Fruit fly (Drosophila melanogaster): ENCODE measurements around the gene Idi.
A peak's percentile ranks its signal among the peaks of the same experiment; 100 is the strongest.

Idi gene

DNA sequence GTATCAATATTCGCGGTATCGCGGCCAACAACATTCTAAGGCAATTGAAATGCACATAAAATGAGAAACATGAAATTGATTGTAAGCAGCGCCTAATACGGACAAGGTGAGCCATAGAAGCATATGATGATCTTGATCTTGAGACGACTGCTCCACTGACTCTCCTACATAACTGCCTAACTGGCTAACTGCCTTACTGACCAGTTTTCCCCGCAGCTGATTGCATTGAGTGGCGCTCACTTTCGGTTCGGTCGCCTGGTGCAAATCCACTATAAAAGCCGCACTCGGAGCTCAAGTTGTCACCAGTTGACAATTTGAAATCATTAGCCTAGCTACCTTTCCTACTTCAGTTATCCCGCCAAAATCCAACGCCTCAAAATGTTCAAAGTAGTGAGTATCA lies 13.0 kb downstream of the Idi start, which contains the start of gene CG17298:
Gene CG17298, plus strand, starts transcription at position 301 of the 400 bp plus-strand sequence.
- TF ChIP-seq Pif1A (GFP tag; optimal IDR thresholded peaks at IDR 0.05) (no peak), CG9948 (tag; optimal IDR thresholded peaks at IDR 0.05) (no peak), EcR (GFP tag; optimal IDR thresholded peaks at IDR 0.05) (no peak), CG13204 (GFP tag; optimal IDR thresholded peaks at IDR 0.05) (no peak), CG15710 (tag; optimal IDR thresholded peaks at IDR 0.05) (no peak), rn (GFP tag; IDR thresholded peaks at IDR 0.05) (no peak), Snoo (tag; optimal IDR thresholded peaks at IDR 0.05) (no peak), Ets98B (GFP tag; IDR thresholded peaks at IDR 0.05) (no peak), CG4496 (GFP tag; IDR thresholded peaks at IDR 0.05) (no peak), CG8159 (tag; optimal IDR thresholded peaks at IDR 0.05) (no peak), CG34367 (tag; optimal IDR thresholded peaks at IDR 0.05) (no peak), Pif1B (GFP tag; optimal IDR thresholded peaks at IDR 0.05) (no peak), D1 (tag; optimal IDR thresholded peaks at IDR 0.05) (no peak)

DNA sequence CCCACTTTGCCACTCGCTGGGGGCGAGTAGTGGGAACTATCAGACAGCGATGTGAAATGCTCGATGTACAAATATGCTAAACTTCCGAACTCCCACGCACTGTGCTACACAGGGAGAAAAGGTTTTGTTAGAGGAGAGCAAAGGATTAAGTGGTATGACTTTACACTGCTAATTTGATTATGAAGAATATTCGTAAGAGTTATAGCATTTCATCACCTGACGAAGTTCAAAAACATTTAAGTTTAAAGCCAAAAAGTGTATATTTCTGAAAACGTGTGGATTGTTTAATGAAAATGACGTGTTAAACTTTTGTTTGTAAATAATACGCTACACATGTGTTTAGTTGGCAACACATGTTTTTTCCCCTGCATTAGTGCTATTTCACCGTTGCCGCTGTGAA lies 18.5 kb downstream of the Idi start:
- TF ChIP-seq CG13204 (GFP tag; optimal IDR thresholded peaks at IDR 0.05) (no peak), Pif1A (GFP tag; optimal IDR thresholded peaks at IDR 0.05) (no peak), CG14655 (GFP tag; optimal IDR thresholded peaks at IDR 0.05) (no peak), CG34367 (tag; optimal IDR thresholded peaks at IDR 0.05) (no peak), CG10348 (GFP tag; IDR thresholded peaks at IDR 0.05) (no peak), CG9948 (tag; optimal IDR thresholded peaks at IDR 0.05) (no peak), CG12605 (GFP tag; IDR thresholded peaks at IDR 0.05) (no peak), CG4496 (GFP tag; IDR thresholded peaks at IDR 0.05) (no peak), CG15710 (tag; optimal IDR thresholded peaks at IDR 0.05) (no peak), EcR (GFP tag; optimal IDR thresholded peaks at IDR 0.05) (no peak), gl (tag; optimal IDR thresholded peaks at IDR 0.05) (no peak), CG8301 (tag; optimal IDR thresholded peaks at IDR 0.05) (no peak)

DNA sequence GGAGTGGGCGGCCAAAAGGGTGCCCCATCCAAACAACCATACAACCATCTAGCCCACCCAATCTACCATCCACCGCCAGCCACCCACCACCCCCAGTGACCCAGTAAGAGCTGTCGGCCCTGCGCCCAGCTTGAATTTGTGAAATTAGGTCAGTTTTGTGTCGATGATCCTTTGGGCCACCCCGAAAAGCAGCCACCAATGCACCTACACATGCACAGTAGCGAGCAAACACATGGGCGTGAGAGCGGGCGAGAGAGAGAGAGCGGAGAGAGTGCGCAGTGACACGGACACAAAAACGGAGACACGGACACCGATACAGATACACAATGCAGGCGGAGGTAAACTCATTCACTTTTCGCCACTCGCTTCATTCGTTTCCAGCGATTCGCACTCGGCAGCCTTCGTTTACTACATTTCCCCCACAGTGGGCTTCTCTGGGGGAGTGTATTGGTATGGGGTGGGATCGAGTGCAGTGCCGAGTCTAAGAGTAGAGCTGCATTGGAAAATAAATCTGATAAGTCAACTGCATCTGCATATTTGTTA lies 19.2 kb downstream of the Idi start:
- peak; percentile 85 for TF ChIP-seq EcR (GFP tag; optimal IDR thresholded peaks at IDR 0.05)
- no peak for TF ChIP-seq rn (GFP tag; IDR thresholded peaks at IDR 0.05)

- TF ChIP-seq CG32121 (GFP tag; IDR thresholded peaks at IDR 0.05): no peak
- no peak for TF ChIP-seq Snoo (tag; optimal IDR thresholded peaks at IDR 0.05)
- no peak for TF ChIP-seq CG9948 (tag; optimal IDR thresholded peaks at IDR 0.05)
- TF ChIP-seq Ets98B (GFP tag; IDR thresholded peaks at IDR 0.05): no peak
- TF ChIP-seq CG13204 (GFP tag; optimal IDR thresholded peaks at IDR 0.05): no peak
- TF ChIP-seq CG8159 (tag; optimal IDR thresholded peaks at IDR 0.05): no peak
- TF ChIP-seq EcR (GFP tag; optimal IDR thresholded peaks at IDR 0.05): no peak
- no peak for TF ChIP-seq rn (GFP tag; IDR thresholded peaks at IDR 0.05)
- TF ChIP-seq CG17806 (tag; optimal IDR thresholded peaks at IDR 0.05): no peak
- TF ChIP-seq CG14655 (GFP tag; optimal IDR thresholded peaks at IDR 0.05): no peak
- no peak for TF ChIP-seq CG10348 (GFP tag; IDR thresholded peaks at IDR 0.05)
- TF ChIP-seq D1 (tag; optimal IDR thresholded peaks at IDR 0.05): no peak
- no peak for TF ChIP-seq CG15710 (tag; optimal IDR thresholded peaks at IDR 0.05)
- no peak for TF ChIP-seq fd96Ca (GFP tag; IDR thresholded peaks at IDR 0.05)
Measured at dm6 chr3R:21293833-21294232, 23.9 kb downstream of the Idi start, which contains the start of gene SIFaR. Gene SIFaR, minus strand, starts transcription at chr3R:21293998.

- TF ChIP-seq Ets98B (GFP tag; IDR thresholded peaks at IDR 0.05): 0 out of 2 replicates have a peak, but pooled peaks have one; percentile 20
- TF ChIP-seq CG15710 (tag; optimal IDR thresholded peaks at IDR 0.05): no peak
- peak; percentile 1 for TF ChIP-seq Pif1A (GFP tag; optimal IDR thresholded peaks at IDR 0.05)
- peak; percentile 82 for TF ChIP-seq EcR (GFP tag; optimal IDR thresholded peaks at IDR 0.05)
- TF ChIP-seq fd96Ca (GFP tag; IDR thresholded peaks at IDR 0.05): no peak
Measured at dm6 chr3R:21295004-21295403, 25.1 kb downstream of the Idi start.

DNA sequence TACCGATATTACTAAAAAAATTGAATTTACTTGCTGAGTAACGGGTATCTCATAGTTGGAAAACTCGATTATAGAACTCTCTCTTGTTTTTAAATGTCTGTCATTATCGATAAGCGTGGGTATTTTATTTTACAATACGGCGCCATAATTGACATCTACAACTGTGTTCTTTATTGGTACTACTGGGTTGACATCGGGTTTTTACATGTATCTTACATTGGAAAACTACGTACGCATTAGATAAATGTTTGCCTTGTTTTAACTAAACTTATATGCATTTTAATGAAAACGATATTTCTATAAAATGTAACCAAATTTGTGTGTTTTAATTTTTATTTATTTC lies 25.7 kb downstream of the Idi start:
- TF ChIP-seq Pif1A (GFP tag; optimal IDR thresholded peaks at IDR 0.05) (no peak), CG34367 (tag; optimal IDR thresholded peaks at IDR 0.05) (no peak), CG4496 (GFP tag; IDR thresholded peaks at IDR 0.05) (no peak), fd96Ca (GFP tag; IDR thresholded peaks at IDR 0.05) (no peak), CG12605 (GFP tag; IDR thresholded peaks at IDR 0.05) (no peak)

- TF ChIP-seq CG10348 (GFP tag; IDR thresholded peaks at IDR 0.05) (no peak), D1 (tag; optimal IDR thresholded peaks at IDR 0.05) (peak; percentile 78), CG9948 (tag; optimal IDR thresholded peaks at IDR 0.05) (peak; percentile 93), CG17806 (tag; optimal IDR thresholded peaks at IDR 0.05) (peak; percentile 91), CG14655 (GFP tag; optimal IDR thresholded peaks at IDR 0.05) (peak; percentile 95), Pif1B (GFP tag; optimal IDR thresholded peaks at IDR 0.05) (peak; percentile 93), Ets98B (GFP tag; IDR thresholded peaks at IDR 0.05) (no peak), rn (GFP tag; IDR thresholded peaks at IDR 0.05) (no peak), fd96Ca (GFP tag; IDR thresholded peaks at IDR 0.05) (no peak), CG34367 (tag; optimal IDR thresholded peaks at IDR 0.05) (peak; percentile 93), CG8301 (tag; optimal IDR thresholded peaks at IDR 0.05) (peak; percentile 92), CG12605 (GFP tag; IDR thresholded peaks at IDR 0.05) (no peak), EcR (GFP tag; optimal IDR thresholded peaks at IDR 0.05) (peak; percentile 36), CG4496 (GFP tag; IDR thresholded peaks at IDR 0.05) (no peak), CG15710 (tag; optimal IDR thresholded peaks at IDR 0.05) (peak; percentile 92), gl (tag; optimal IDR thresholded peaks at IDR 0.05) (peak; percentile 83), CG13204 (GFP tag; optimal IDR thresholded peaks at IDR 0.05) (peak; percentile 86), Pif1A (GFP tag; optimal IDR thresholded peaks at IDR 0.05) (peak; percentile 90), Snoo (tag; optimal IDR thresholded peaks at IDR 0.05) (peak; percentile 88), CG32121 (GFP tag; IDR thresholded peaks at IDR 0.05) (no peak), CG8159 (tag; optimal IDR thresholded peaks at IDR 0.05) (peak; percentile 95)
Measured at dm6 chr3R:21296038-21296727, 26.3 kb downstream of the Idi start.
